Fruit fly (Drosophila melanogaster): ENCODE data around the gene ttm2.
A peak's percentile ranks its signal among the peaks of the same experiment; 100 is the strongest.

ttm2 gene

dm6 chr3L:264378-265151, 10.4 kb upstream of the ttm2 start, which contains the start of the genes Tudor-SN and mRpL17 (continued):
- TF ChIP-seq CoRest (tag; optimal IDR thresholded peaks at IDR 0.05) (peak; percentile 60), bab2 (GFP tag; optimal IDR thresholded peaks at IDR 0.05) (no peak), CG9797 (GFP tag; optimal IDR thresholded peaks at IDR 0.05) (peak; percentile 7), CG1602 (GFP tag; optimal IDR thresholded peaks at IDR 0.05) (peak; percentile 17), CG1233 (GFP tag; optimal IDR thresholded peaks at IDR 0.05) (no peak), CG15696 (tag; optimal IDR thresholded peaks at IDR 0.05) (peak; percentile 40), nom (GFP tag; optimal IDR thresholded peaks at IDR 0.05) (no peak), crc (GFP tag; optimal IDR thresholded peaks at IDR 0.05) (no peak), ssp (GFP tag; IDR thresholded peaks at IDR 0.05) (no peak; the same call in 1 of the 2 replicates), gt (GFP tag; IDR thresholded peaks at IDR 0.05) (no peak), CG8924 (tag; optimal IDR thresholded peaks at IDR 0.05) (peak; percentile 30), Elba2 (GFP tag; optimal IDR thresholded peaks at IDR 0.05) (no peak), CG33557 (GFP tag; optimal IDR thresholded peaks at IDR 0.05) (peak; percentile 43), prd (optimal IDR thresholded peaks at IDR 0.05) (no peak), prd (GFP tag; IDR thresholded peaks at IDR 0.05) (peak; percentile 42; the same call in 1 of the 3 replicates), CG7786 (GFP tag; optimal IDR thresholded peaks at IDR 0.05) (no peak), bcd (GFP tag; optimal IDR thresholded peaks at IDR 0.05) (peak; percentile 30), knrl (GFP tag; IDR thresholded peaks at IDR 0.05; ENCODE audit: partially characterized antibody) (peak; percentile 99), NK7.1 (GFP tag; optimal IDR thresholded peaks at IDR 0.05) (no peak), CG17186 (GFP tag; optimal IDR thresholded peaks at IDR 0.05) (peak; percentile 25), Dfd (GFP tag; optimal IDR thresholded peaks at IDR 0.05) (no peak), lov (optimal IDR thresholded peaks at IDR 0.05) (no peak), lov (GFP tag; IDR thresholded peaks at IDR 0.05) (no peak), Dip2 (GFP tag; IDR thresholded peaks at IDR 0.05) (no peak), yki (optimal IDR thresholded peaks at IDR 0.05) (no peak), ase (GFP tag; IDR thresholded peaks at IDR 0.05) (no peak), CG12071 (GFP tag; optimal IDR thresholded peaks at IDR 0.05) (no peak), CG6854 (GFP tag; optimal IDR thresholded peaks at IDR 0.05) (no peak), CG6683 (GFP tag; optimal IDR thresholded peaks at IDR 0.05) (no peak), ewg (GFP tag; optimal IDR thresholded peaks at IDR 0.05) (peak; percentile 44), CG10209 (GFP tag; optimal IDR thresholded peaks at IDR 0.05) (peak; percentile 39), chif (GFP tag; optimal IDR thresholded peaks at IDR 0.05) (no peak), hbn (GFP tag; IDR thresholded peaks at IDR 0.05; ENCODE audit: partially characterized antibody) (peak; percentile 85), CG12299 (tag; optimal IDR thresholded peaks at IDR 0.05) (no peak), Bdp1 (GFP tag; optimal IDR thresholded peaks at IDR 0.05) (no peak), Sry-β (GFP tag; optimal IDR thresholded peaks at IDR 0.05) (peak; percentile 55), CG4617 (GFP tag; optimal IDR thresholded peaks at IDR 0.05; ENCODE audit: borderline replicate concordance) (no peak), corto (GFP tag; optimal IDR thresholded peaks at IDR 0.05) (peak; percentile 70), CG3281 (GFP tag; optimal IDR thresholded peaks at IDR 0.05) (peak; percentile 31), CG9609 (GFP tag; optimal IDR thresholded peaks at IDR 0.05) (no peak), Atf3 (GFP tag; optimal IDR thresholded peaks at IDR 0.05) (no peak), CG10321 (GFP tag; IDR thresholded peaks at IDR 0.05) (no peak), gsb-n (tag; optimal IDR thresholded peaks at IDR 0.05) (peak; percentile 13), dan (GFP tag; IDR thresholded peaks at IDR 0.05) (no peak), Bgb (GFP tag; IDR thresholded peaks at IDR 0.05; ENCODE audit: partially characterized antibody) (peak; percentile 98), tio (GFP tag; optimal IDR thresholded peaks at IDR 0.05) (no peak), Bteb2 (GFP tag; optimal IDR thresholded peaks at IDR 0.05) (no peak), CG34422 (GFP tag; IDR thresholded peaks at IDR 0.05) (0 out of 3 replicates have a peak, but pooled peaks have one; percentile 34), CG6791 (GFP tag; IDR thresholded peaks at IDR 0.05; ENCODE audit: partially characterized antibody) (peak; percentile 98), CG14667 (GFP tag; IDR thresholded peaks at IDR 0.05) (no peak)
